Fruit fly (Drosophila melanogaster) whole organism, embryonic: ENCODE data around the gene CG3071.
A peak's percentile ranks its signal among the peaks of the same experiment; 100 is the strongest.

Experiments used
- Antp ChIP-seq: fragments of 200-800 bp; sonication (Bioruptor generic); optimal IDR thresholded peaks from 3 replicates; lab custom pipeline; 2016; ENCODE audit warnings: missing biosample characterization, missing genetic modification characterization
- Bteb2 ChIP-seq: fragments of 200-800 bp; sonication (Bioruptor generic); optimal IDR thresholded peaks from 2 replicates; lab custom pipeline; 2016; ENCODE audit warnings: missing biosample characterization, missing genetic modification characterization
- CG10274 ChIP-seq: fragments of 200-800 bp; sonication (Bioruptor generic); optimal IDR thresholded peaks from 3 replicates; lab custom pipeline; 2017; ENCODE audit warnings: missing biosample characterization, mild to moderate bottlenecking, missing genetic modification characterization
- CG10462 ChIP-seq: fragments of 200-800 bp; sonication (Bioruptor generic); optimal IDR thresholded peaks from 2 replicates; lab custom pipeline; 2016; ENCODE audit warnings: missing biosample characterization, missing genetic modification characterization
- CG11695 ChIP-seq: fragments of 200-800 bp; sonication (Bioruptor generic); IDR thresholded peaks from 3 replicates; pipeline ENCODE4 v1.3.6; 2022; ENCODE audit warnings: missing biosample characterization, missing genetic modification characterization
- CG12104 ChIP-seq: fragments of 200-800 bp; sonication (Bioruptor generic); optimal IDR thresholded peaks from 3 replicates; lab custom pipeline; 2016; ENCODE audit warnings: missing biosample characterization, missing genetic modification characterization
- CG12155 ChIP-seq: fragments of 200-800 bp; sonication (Bioruptor generic); optimal IDR thresholded peaks from 3 replicates; lab custom pipeline; 2016; ENCODE audit warnings: missing biosample characterization, missing genetic modification characterization
- CG15479 ChIP-seq: fragments of 200-800 bp; sonication (Bioruptor generic); optimal IDR thresholded peaks from 3 replicates; lab custom pipeline; 2019; ENCODE audit warnings: missing biosample characterization, mild to moderate bottlenecking, missing genetic modification characterization, moderate library complexity
- CG15514 ChIP-seq: fragments of 200-800 bp; sonication (Bioruptor generic); optimal IDR thresholded peaks from 3 replicates; lab custom pipeline; 2017; ENCODE audit warnings: missing biosample characterization, missing genetic modification characterization, mild to moderate bottlenecking, moderate library complexity, missing genetic modification reagents
- CG1602 ChIP-seq: fragments of 200-800 bp; sonication (Bioruptor generic); optimal IDR thresholded peaks from 3 replicates; lab custom pipeline; 2016; ENCODE audit warnings: missing biosample characterization, missing genetic modification characterization
- CG17912 ChIP-seq: fragments of 200-800 bp; sonication (Bioruptor generic); optimal IDR thresholded peaks from 2 replicates; lab custom pipeline; 2018; ENCODE audit warnings: missing biosample characterization, mild to moderate bottlenecking, missing genetic modification characterization
- CG30403 ChIP-seq: fragments of 200-800 bp; sonication (Bioruptor generic); optimal IDR thresholded peaks from 3 replicates; lab custom pipeline; 2016; ENCODE audit warnings: missing biosample characterization, missing genetic modification characterization
- CG3065 ChIP-seq: fragments of 200-800 bp; sonication (Bioruptor generic); optimal IDR thresholded peaks from 2 replicates; lab custom pipeline; 2016; ENCODE audit warnings: missing biosample characterization, missing genetic modification characterization
- CG31224 ChIP-seq: fragments of 200-800 bp; sonication (Bioruptor generic); IDR thresholded peaks from 2 replicates; pipeline ENCODE4 v1.3.6; 2022; ENCODE audit warnings: missing biosample characterization, missing genetic modification characterization
- CG31365 ChIP-seq: fragments of 200-800 bp; sonication (Bioruptor generic); optimal IDR thresholded peaks from 2 replicates; lab custom pipeline; 2018; ENCODE audit warnings: missing biosample characterization, mild to moderate bottlenecking, missing genetic modification characterization
- CG3847 ChIP-seq: fragments of 200-800 bp; sonication (Bioruptor generic); IDR thresholded peaks from 2 replicates; pipeline ENCODE4 v1.3.6; 2022; ENCODE audit warnings: missing biosample characterization, missing genetic modification characterization
- CG4617 ChIP-seq: fragments of 200-800 bp; sonication (Bioruptor generic); optimal IDR thresholded peaks from 3 replicates; lab custom pipeline; 2016; ENCODE audit warnings: missing biosample characterization, missing genetic modification characterization, borderline replicate concordance
- CG4707 ChIP-seq: fragments of 200-800 bp; sonication (Bioruptor generic); optimal IDR thresholded peaks from 2 replicates; lab custom pipeline; 2018; ENCODE audit warnings: missing biosample characterization, mild to moderate bottlenecking, missing genetic modification characterization, moderate library complexity
- CG7556 ChIP-seq: fragments of 200-800 bp; sonication (Bioruptor generic); optimal IDR thresholded peaks from 2 replicates; lab custom pipeline; 2017; ENCODE audit warnings: missing biosample characterization, mild to moderate bottlenecking, missing genetic modification characterization
- CG7745 ChIP-seq: fragments of 200-800 bp; sonication (Bioruptor generic); optimal IDR thresholded peaks from 2 replicates; lab custom pipeline; 2018; ENCODE audit warnings: missing biosample characterization, mild to moderate bottlenecking, missing genetic modification characterization, moderate library complexity
- CG9817 ChIP-seq: fragments of 200-800 bp; sonication (Bioruptor generic); optimal IDR thresholded peaks from 2 replicates; lab custom pipeline; 2018; ENCODE audit warnings: missing biosample characterization, mild to moderate bottlenecking, missing genetic modification characterization, moderate library complexity
- CkIIα-i1 ChIP-seq: fragments of 200-800 bp; sonication (Bioruptor generic); IDR thresholded peaks from 2 replicates; pipeline ENCODE4 v1.3.6; 2022; ENCODE audit warnings: missing biosample characterization, missing genetic modification characterization
- CoRest ChIP-seq: fragments of 200-800 bp; sonication (Bioruptor generic); optimal IDR thresholded peaks from 3 replicates; lab custom pipeline; 2018; ENCODE audit warnings: missing biosample characterization, mild to moderate bottlenecking, missing genetic modification characterization, moderate library complexity
- Dfd ChIP-seq, 2 experiments: fragments of >200 bp; optimal IDR thresholded peaks; 2 replicates each; lab custom pipeline; 2017; ENCODE audit warnings: missing biosample characterization in 2 of 2, missing genetic modification characterization in 2 of 2
- E2f1 ChIP-seq: fragments of 200-800 bp; sonication (Bioruptor generic); IDR thresholded peaks from 2 replicates; pipeline ENCODE4 v1.3.6; 2022; ENCODE audit warnings: missing biosample characterization, missing genetic modification characterization
- Ets97D ChIP-seq: fragments of 200-800 bp; sonication (Bioruptor generic); optimal IDR thresholded peaks from 3 replicates; lab custom pipeline; 2016; ENCODE audit warnings: missing biosample characterization, missing genetic modification characterization
- GATAe ChIP-seq: fragments of 200-800 bp; sonication (Bioruptor generic); conservative IDR thresholded peaks from 2 replicates; pipeline ENCODE4 v1.3.6; 2022; ENCODE audit warnings: missing biosample characterization, missing genetic modification characterization
- Hmx ChIP-seq: fragments of 200-800 bp; sonication (Bioruptor generic); optimal IDR thresholded peaks from 2 replicates; lab custom pipeline; 2016; ENCODE audit warnings: missing biosample characterization, missing genetic modification characterization
- MESR4 ChIP-seq: fragments of 200-800 bp; sonication (Bioruptor generic); optimal IDR thresholded peaks from 2 replicates; lab custom pipeline; 2018; ENCODE audit warnings: missing biosample characterization, mild to moderate bottlenecking, missing genetic modification characterization, moderate library complexity
- Meics ChIP-seq: fragments of 200-800 bp; sonication (Bioruptor generic); optimal IDR thresholded peaks from 2 replicates; lab custom pipeline; 2017; ENCODE audit warnings: missing biosample characterization, mild to moderate bottlenecking, missing genetic modification characterization
- NK7.1 ChIP-seq: fragments of 200-800 bp; sonication (Bioruptor generic); optimal IDR thresholded peaks from 3 replicates; lab custom pipeline; 2016; ENCODE audit warnings: missing biosample characterization, missing genetic modification characterization
- PHDP ChIP-seq: fragments of 200-800 bp; sonication (Bioruptor generic); optimal IDR thresholded peaks from 3 replicates; lab custom pipeline; 2018; ENCODE audit warnings: missing biosample characterization, mild to moderate bottlenecking, missing genetic modification characterization, moderate library complexity
- Rfx ChIP-seq: fragments of 200-800 bp; sonication (Bioruptor generic); IDR thresholded peaks from 2 replicates; pipeline ENCODE4 v1.3.6; 2022; ENCODE audit warnings: missing biosample characterization, missing genetic modification characterization
- Rx ChIP-seq: fragments of 200-800 bp; sonication (Bioruptor generic); IDR thresholded peaks from 2 replicates; pipeline ENCODE4 v1.3.6; 2022; ENCODE audit warnings: missing biosample characterization, missing genetic modification characterization
- Ssrp ChIP-seq: fragments of 200-800 bp; sonication (Bioruptor generic); optimal IDR thresholded peaks from 2 replicates; lab custom pipeline; 2018; ENCODE audit warnings: missing biosample characterization, mild to moderate bottlenecking, missing genetic modification characterization, moderate library complexity
- ac ChIP-seq: fragments of 200-800 bp; sonication (Bioruptor generic); optimal IDR thresholded peaks from 3 replicates; lab custom pipeline; 2017; ENCODE audit warnings: missing biosample characterization, mild to moderate bottlenecking, missing genetic modification characterization
- corto ChIP-seq: fragments of 200-800 bp; sonication (Bioruptor generic); optimal IDR thresholded peaks from 2 replicates; lab custom pipeline; 2016; ENCODE audit warnings: missing biosample characterization, mild to moderate bottlenecking, missing genetic modification characterization, moderate library complexity
- dm ChIP-seq: fragments of 200-800 bp; sonication (Bioruptor generic); optimal IDR thresholded peaks from 3 replicates; lab custom pipeline; 2016; ENCODE audit warnings: missing biosample characterization, missing genetic modification characterization
- hbn ChIP-seq: fragments of 200-800 bp; sonication (Bioruptor generic); IDR thresholded peaks from 2 replicates; pipeline ENCODE4 v1.3.6; 2022; ENCODE audit warnings: missing biosample characterization, missing genetic modification characterization; ENCODE audit not compliant: partially characterized antibody
- ind ChIP-seq: fragments of 200-800 bp; sonication (Bioruptor generic); optimal IDR thresholded peaks from 3 replicates; lab custom pipeline; 2016; ENCODE audit warnings: missing biosample characterization, missing genetic modification characterization
- insv ChIP-seq, 2 experiments: fragments of 200-800 bp; sonication (Bioruptor generic); optimal IDR thresholded peaks; 3 replicates each; lab custom pipeline; 2016 to 2018; ENCODE audit warnings: missing biosample characterization in 2 of 2, missing genetic modification characterization in 2 of 2
- lmd ChIP-seq: fragments of 200-800 bp; sonication (Bioruptor generic); IDR thresholded peaks from 2 replicates; pipeline ENCODE4 v1.3.6; 2022; ENCODE audit warnings: missing biosample characterization, missing genetic modification characterization
- nom ChIP-seq: fragments of 200-800 bp; sonication (Bioruptor generic); optimal IDR thresholded peaks from 2 replicates; lab custom pipeline; 2017; ENCODE audit warnings: missing biosample characterization, missing genetic modification characterization, mild to moderate bottlenecking, moderate library complexity, missing genetic modification reagents
- oc ChIP-seq: fragments of 200-800 bp; sonication (Bioruptor generic); optimal IDR thresholded peaks from 2 replicates; lab custom pipeline; 2018; ENCODE audit warnings: missing biosample characterization, mild to moderate bottlenecking, missing genetic modification characterization, moderate library complexity
- row ChIP-seq: fragments of 200-800 bp; sonication (Bioruptor generic); IDR thresholded peaks from 3 replicates; pipeline ENCODE4 v1.3.6; 2022; ENCODE audit warnings: missing biosample characterization, missing genetic modification characterization
- scrt ChIP-seq: fragments of 200-800 bp; sonication (Bioruptor generic); optimal IDR thresholded peaks from 2 replicates; lab custom pipeline; 2018; ENCODE audit warnings: missing biosample characterization, mild to moderate bottlenecking, missing genetic modification characterization, moderate library complexity
- slou ChIP-seq: fragments of 200-800 bp; sonication (Bioruptor generic); optimal IDR thresholded peaks from 3 replicates; lab custom pipeline; 2016; ENCODE audit warnings: missing biosample characterization, missing genetic modification characterization
- toy ChIP-seq: fragments of 200-800 bp; sonication (Bioruptor generic); IDR thresholded peaks from 2 replicates; pipeline ENCODE4 v1.3.6; 2022; ENCODE audit warnings: missing biosample characterization, missing genetic modification characterization
- unpg ChIP-seq: fragments of 200-800 bp; sonication (Bioruptor generic); optimal IDR thresholded peaks from 3 replicates; lab custom pipeline; 2018; ENCODE audit warnings: missing biosample characterization, mild to moderate bottlenecking, missing genetic modification characterization, moderate library complexity

The CG3071 gene

DNA sequence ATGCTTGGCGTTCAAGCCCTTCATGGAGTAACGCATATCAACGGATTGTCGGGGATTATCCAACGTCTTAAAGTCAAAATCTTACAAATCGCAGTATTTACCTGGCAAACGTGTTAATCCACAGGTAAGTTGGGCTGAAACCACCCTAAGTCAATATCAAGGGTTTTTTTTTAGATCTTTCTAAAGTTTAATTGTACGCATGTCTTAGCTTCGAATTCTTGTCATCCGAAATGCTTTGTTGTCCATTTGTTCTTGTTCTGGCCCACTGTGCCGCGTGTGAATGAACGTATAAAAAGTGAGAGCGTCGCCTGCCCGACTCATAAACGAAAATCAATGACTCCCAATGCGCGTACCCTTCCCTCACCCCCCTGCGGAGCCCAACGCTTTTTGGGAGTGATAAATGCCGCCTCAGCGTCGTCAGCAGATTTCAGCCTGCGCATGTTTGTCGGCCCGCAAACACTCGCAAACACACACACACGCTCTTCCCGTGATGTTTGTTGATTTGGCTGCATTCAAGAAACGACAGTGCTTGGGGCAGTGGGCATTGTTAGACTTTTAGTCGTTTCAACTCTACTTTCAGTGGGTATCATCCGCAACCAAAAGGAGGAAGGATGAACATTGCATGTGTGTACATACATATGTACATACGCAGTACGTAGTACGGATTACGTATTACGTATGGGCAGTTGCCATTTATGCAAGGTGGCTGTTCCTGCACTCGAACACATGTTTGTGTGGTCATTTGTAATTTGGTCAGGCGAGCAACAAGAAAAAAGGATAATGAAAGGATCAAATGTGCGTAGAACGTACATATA, 33.8 kb downstream of the CG3071 start (continued):
- TF ChIP-seq CG10462 (GFP tag; lab: Kevin White, UChicago) (peak; percentile 92), Hmx (peak; percentile 84), CG12104 (GFP tag; lab: Kevin White, UChicago) (peak; percentile 92), nom (peak; percentile 82), CG12155 (peak; percentile 91), toy (GFP tag; lab: Robert Waterston, UW) (no peak), CG9817 (peak; percentile 82), CkIIα-i1 (GFP tag; lab: Robert Waterston, UW) (peak; percentile 18; the same call in 1 of the 2 replicates), GATAe (no peak), CG11695 (GFP tag; lab: Robert Waterston, UW) (peak; percentile 87), CG15479 (GFP tag; lab: Kevin White, UChicago) (no peak), Rx (GFP tag; lab: Robert Waterston, UW) (peak; percentile 69), PHDP (tag; lab: Kevin White, UChicago) (peak; percentile 93), dm (GFP tag; lab: Kevin White, UChicago) (peak; percentile 91), CG10274 (peak; percentile 88), hbn (no peak), insv (GFP tag; optimal IDR thresholded peaks at IDR 0.05; lab: Kevin White, UChicago) (peak; percentile 41 to 65), CG4617 (GFP tag; lab: Kevin White, UChicago) (peak; percentile 75), ind (GFP tag; lab: Kevin White, UChicago) (peak; percentile 93), Ssrp (tag; lab: Kevin White, UChicago) (peak; percentile 94), CG15514 (GFP tag; lab: Kevin White, UChicago) (peak; percentile 74), CG3065 (GFP tag; lab: Kevin White, UChicago) (peak; percentile 80), CoRest (tag; lab: Kevin White, UChicago) (peak; percentile 97), Bteb2 (peak; percentile 85), Meics (GFP tag; lab: Kevin White, UChicago) (peak; percentile 95), NK7.1 (GFP tag; lab: Kevin White, UChicago) (peak; percentile 92), row (GFP tag; lab: Robert Waterston, UW) (peak; percentile 94), Antp (GFP tag; lab: Kevin White, UChicago) (peak; percentile 96), CG3847 (GFP tag; lab: Robert Waterston, UW) (peak; percentile 83), Dfd (GFP tag; optimal IDR thresholded peaks at IDR 0.05; lab: Kevin White, UChicago) (no peak), oc (tag; lab: Kevin White, UChicago) (peak; percentile 84), CG17912 (GFP tag; lab: Kevin White, UChicago) (peak; percentile 21), slou (GFP tag; lab: Kevin White, UChicago) (peak; percentile 77), ac (GFP tag; lab: Kevin White, UChicago) (peak; percentile 87), CG7556 (GFP tag; lab: Kevin White, UChicago) (peak; percentile 98), corto (GFP tag; lab: Kevin White, UChicago) (no peak), E2f1 (GFP tag; lab: Robert Waterston, UW) (peak; percentile 64; the same call in 1 of the 2 replicates), Ets97D (GFP tag; lab: Kevin White, UChicago) (peak; percentile 49), MESR4 (GFP tag; lab: Kevin White, UChicago) (no peak), CG4707 (GFP tag; lab: Kevin White, UChicago) (peak; percentile 98), CG30403 (GFP tag; lab: Kevin White, UChicago) (peak; percentile 95), lmd (GFP tag; lab: Robert Waterston, UW) (peak; percentile 90), CG1602 (GFP tag; lab: Kevin White, UChicago) (peak; percentile 91), scrt (peak; percentile 83), CG31365 (tag; lab: Kevin White, UChicago) (peak; percentile 74), CG31224 (peak; percentile 57), Rfx (GFP tag; lab: Robert Waterston, UW) (peak; percentile 77; the same call in 1 of the 2 replicates), CG7745 (no peak), unpg (GFP tag; lab: Kevin White, UChicago) (peak; percentile 87)
